Fruit fly (Drosophila melanogaster): ENCODE data around the gene twr.

Gene twr

dm6 chr3R:6657278-6658246, at the start of gene twr, which contains the start of gene CG1307:
twr (plus strand) TSS chr3R:6657882.
CG1307 (minus strand) TSS chr3R:6657442.
- TF ChIP-seq br (GFP tag; optimal IDR thresholded peaks at IDR 0.05) = no peak
- peak; percentile 5 for TF ChIP-seq Hr83 (GFP tag; optimal IDR thresholded peaks at IDR 0.05; ENCODE audit: poor library complexity, severe bottlenecking)

- TF ChIP-seq Mio (GFP tag; optimal IDR thresholded peaks at IDR 0.05) (no peak), dl (GFP tag; optimal IDR thresholded peaks at IDR 0.05; ENCODE audit: insufficient read depth in 1 of 2, partially characterized antibody in 2 of 2) (no peak), GATAd (GFP tag; optimal IDR thresholded peaks at IDR 0.05) (no peak), Myc (optimal IDR thresholded peaks at IDR 0.05) (no peak), sv (GFP tag; optimal IDR thresholded peaks at IDR 0.05) (no peak), CrebA (GFP tag; optimal IDR thresholded peaks at IDR 0.05; ENCODE audit: borderline replicate concordance) (no peak), Jra (GFP tag; optimal IDR thresholded peaks at IDR 0.05) (no peak), brk (GFP tag; optimal IDR thresholded peaks at IDR 0.05) (no peak), dmrt93B (GFP tag; optimal IDR thresholded peaks at IDR 0.05) (no peak), dsf (GFP tag; optimal IDR thresholded peaks at IDR 0.05; ENCODE audit: borderline replicate concordance) (no peak), woc (GFP tag; optimal IDR thresholded peaks at IDR 0.05) (no peak), psq (GFP tag; optimal IDR thresholded peaks at IDR 0.05) (no peak), CG9705 (GFP tag; optimal IDR thresholded peaks at IDR 0.05) (no peak), Dif (GFP tag; optimal IDR thresholded peaks at IDR 0.05; ENCODE audit: partially characterized antibody) (no peak), fru (GFP tag; optimal IDR thresholded peaks at IDR 0.05) (no peak), HLH106 (tag; optimal IDR thresholded peaks at IDR 0.05) (no peak), tai (GFP tag; optimal IDR thresholded peaks at IDR 0.05) (no peak), Rel (GFP tag; optimal IDR thresholded peaks at IDR 0.05) (no peak), Rel (tag; optimal IDR thresholded peaks at IDR 0.05) (no peak), pan (optimal IDR thresholded peaks at IDR 0.05) (no peak), jim (GFP tag; optimal IDR thresholded peaks at IDR 0.05) (no peak)
Observed at dm6 chr3R:6608814-6609213, 48.9 kb upstream of the twr start, which contains the start of gene glob2. glob2 (minus strand) TSS chr3R:6608914.

dm6 chr3R:6627800-6628199, 29.9 kb upstream of the twr start, which contains the start of gene sowi:
sowi (minus strand) TSS chr3R:6627900.
- TF ChIP-seq Dfd (GFP tag; optimal IDR thresholded peaks at IDR 0.05) (no peak), brk (GFP tag; optimal IDR thresholded peaks at IDR 0.05) (no peak)

- TF ChIP-seq Dfd (GFP tag; optimal IDR thresholded peaks at IDR 0.05) = no peak
- TF ChIP-seq Dif (GFP tag; optimal IDR thresholded peaks at IDR 0.05; ENCODE audit: partially characterized antibody) = no peak
- TF ChIP-seq tai (GFP tag; optimal IDR thresholded peaks at IDR 0.05) = no peak
- TF ChIP-seq Hr83 (GFP tag; optimal IDR thresholded peaks at IDR 0.05; ENCODE audit: poor library complexity, severe bottlenecking) = no peak
- TF ChIP-seq br (GFP tag; optimal IDR thresholded peaks at IDR 0.05) = no peak
- TF ChIP-seq usp (GFP tag; optimal IDR thresholded peaks at IDR 0.05) = no peak
- no peak for TF ChIP-seq N (GFP tag; optimal IDR thresholded peaks at IDR 0.05)
- no peak for TF ChIP-seq pan (optimal IDR thresholded peaks at IDR 0.05)
- no peak for TF ChIP-seq GATAd (GFP tag; optimal IDR thresholded peaks at IDR 0.05)
- TF ChIP-seq Myc (optimal IDR thresholded peaks at IDR 0.05) = no peak
- TF ChIP-seq Jra (GFP tag; optimal IDR thresholded peaks at IDR 0.05) = no peak
- no peak for TF ChIP-seq foxo (GFP tag; optimal IDR thresholded peaks at IDR 0.05)
- TF ChIP-seq ey (GFP tag; optimal IDR thresholded peaks at IDR 0.05) = no peak
- TF ChIP-seq woc (GFP tag; optimal IDR thresholded peaks at IDR 0.05) = no peak
- no peak for TF ChIP-seq Rel (GFP tag; optimal IDR thresholded peaks at IDR 0.05)
- no peak for TF ChIP-seq Rel (tag; optimal IDR thresholded peaks at IDR 0.05)
- no peak for TF ChIP-seq Sp1 (GFP tag; optimal IDR thresholded peaks at IDR 0.05)
- TF ChIP-seq dl (GFP tag; optimal IDR thresholded peaks at IDR 0.05; ENCODE audit: insufficient read depth in 1 of 2, partially characterized antibody in 2 of 2) = no peak
- TF ChIP-seq h (GFP tag; optimal IDR thresholded peaks at IDR 0.05) = no peak
Observed at dm6 chr3R:6629221-6629620, 28.5 kb upstream of the twr start, which contains the start of gene CG15177. CG15177 (minus strand) TSS chr3R:6629321.

- TF ChIP-seq dl (GFP tag; optimal IDR thresholded peaks at IDR 0.05; ENCODE audit: insufficient read depth in 1 of 2, partially characterized antibody in 2 of 2) = no peak
- no peak for TF ChIP-seq HLH106 (tag; optimal IDR thresholded peaks at IDR 0.05)
- no peak for TF ChIP-seq jim (GFP tag; optimal IDR thresholded peaks at IDR 0.05)
- no peak for TF ChIP-seq lola (GFP tag; optimal IDR thresholded peaks at IDR 0.05)
- TF ChIP-seq ey (GFP tag; optimal IDR thresholded peaks at IDR 0.05) = no peak
- TF ChIP-seq pan (optimal IDR thresholded peaks at IDR 0.05) = no peak
- no peak for TF ChIP-seq dmrt93B (GFP tag; optimal IDR thresholded peaks at IDR 0.05)
- no peak for TF ChIP-seq CG32264 (GFP tag; optimal IDR thresholded peaks at IDR 0.05)
- no peak for TF ChIP-seq N (GFP tag; optimal IDR thresholded peaks at IDR 0.05)
Observed at dm6 chr3R:6629851-6630250, 27.8 kb upstream of the twr start, which contains the start of gene sunz. sunz (plus strand) TSS chr3R:6630151.

All from whole organism, wandering third instar larva.